Fruit fly (Drosophila melanogaster): ENCODE results near the gene Pdss2.

Pdss2 gene

DNA sequence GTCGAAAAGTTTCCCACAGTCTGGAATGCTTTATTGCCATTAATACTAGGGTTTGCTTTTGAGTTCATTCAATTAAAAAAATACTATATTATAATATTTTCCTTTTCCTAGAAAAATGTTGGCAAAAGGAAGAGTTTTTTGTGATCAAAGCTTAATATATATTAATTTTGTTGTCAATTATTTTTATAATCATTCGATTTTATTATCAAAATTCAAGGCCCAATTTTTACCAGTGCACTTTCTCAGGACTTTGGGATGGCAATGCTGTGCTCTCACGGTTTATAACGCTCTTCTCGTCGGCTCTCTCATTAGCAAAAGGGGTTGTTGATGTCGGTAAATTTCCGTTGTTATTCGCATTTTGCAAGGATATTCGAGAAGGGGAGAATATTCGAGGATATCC lies 19.3 kb downstream of the Pdss2 start (continued):
- TF ChIP-seq CG4707 (GFP tag; optimal IDR thresholded peaks at IDR 0.05), result peak; percentile 2
- peak; percentile 36 for TF ChIP-seq CG17359 (tag; optimal IDR thresholded peaks at IDR 0.05)
- TF ChIP-seq Six4 (GFP tag; optimal IDR thresholded peaks at IDR 0.05), result peak; percentile 20
- no peak for TF ChIP-seq ato (GFP tag; IDR thresholded peaks at IDR 0.05; ENCODE audit: partially characterized antibody)
- no peak for TF ChIP-seq aop (GFP tag; IDR thresholded peaks at IDR 0.05)
- TF ChIP-seq hbn (GFP tag; IDR thresholded peaks at IDR 0.05; ENCODE audit: partially characterized antibody), result no peak
- TF ChIP-seq CG11695 (GFP tag; IDR thresholded peaks at IDR 0.05), result peak; percentile 44; the same call in 1 of the 3 replicates
- peak; percentile 8 for TF ChIP-seq CG18764 (GFP tag; optimal IDR thresholded peaks at IDR 0.05)
- TF ChIP-seq CG3163 (GFP tag; optimal IDR thresholded peaks at IDR 0.05), result no peak
- TF ChIP-seq nmo (GFP tag; optimal IDR thresholded peaks at IDR 0.05), result peak; percentile 5
- no peak for TF ChIP-seq toy (GFP tag; IDR thresholded peaks at IDR 0.05)
- TF ChIP-seq CG30403 (GFP tag; optimal IDR thresholded peaks at IDR 0.05), result peak; percentile 42
- peak; percentile 69 for TF ChIP-seq CG14710 (tag; optimal IDR thresholded peaks at IDR 0.05)
- TF ChIP-seq CG15011 (GFP tag; optimal IDR thresholded peaks at IDR 0.05), result no peak
- TF ChIP-seq fd64A (GFP tag; optimal IDR thresholded peaks at IDR 0.05), result no peak
- peak; percentile 67 for TF ChIP-seq CG4424 (GFP tag; optimal IDR thresholded peaks at IDR 0.05)
- no peak for TF ChIP-seq CG7786 (GFP tag; optimal IDR thresholded peaks at IDR 0.05)
- no peak for TF ChIP-seq CG8359 (GFP tag; optimal IDR thresholded peaks at IDR 0.05; ENCODE audit: borderline replicate concordance)
- TF ChIP-seq row (GFP tag; IDR thresholded peaks at IDR 0.05), result peak; percentile 72
- peak; percentile 12 for TF ChIP-seq CG9437 (GFP tag; optimal IDR thresholded peaks at IDR 0.05)
- peak; percentile 42 for TF ChIP-seq CG18476 (GFP tag; optimal IDR thresholded peaks at IDR 0.05)
- peak; percentile 49; the same call in 2 of the 3 replicates for TF ChIP-seq CG34422 (GFP tag; IDR thresholded peaks at IDR 0.05)
- TF ChIP-seq az2 (GFP tag; optimal IDR thresholded peaks at IDR 0.05), result peak; percentile 58
- TF ChIP-seq CG7839 (tag; optimal IDR thresholded peaks at IDR 0.05), result peak; percentile 54
- TF ChIP-seq bcd (GFP tag; optimal IDR thresholded peaks at IDR 0.05), result no peak
- TF ChIP-seq CG17829 (tag; optimal IDR thresholded peaks at IDR 0.05), result peak; percentile 73
- peak; percentile 29 for TF ChIP-seq CG3281 (GFP tag; optimal IDR thresholded peaks at IDR 0.05)
- peak; percentile 65 for TF ChIP-seq chm (GFP tag; IDR thresholded peaks at IDR 0.05)
- no peak for TF ChIP-seq HLHmδ (GFP tag; optimal IDR thresholded peaks at IDR 0.05)
- TF ChIP-seq CG10147 (GFP tag; optimal IDR thresholded peaks at IDR 0.05), result peak; percentile 11
- peak; percentile 74 for TF ChIP-seq CG12391 (tag; optimal IDR thresholded peaks at IDR 0.05)
- TF ChIP-seq lilli (GFP tag; optimal IDR thresholded peaks at IDR 0.05), result peak; percentile 33
- TF ChIP-seq ab (GFP tag; optimal IDR thresholded peaks at IDR 0.05), result no peak
- TF ChIP-seq Side (GFP tag; optimal IDR thresholded peaks at IDR 0.05), result no peak
- no peak for TF ChIP-seq twi (tag; optimal IDR thresholded peaks at IDR 0.05)
- peak; percentile 56 for TF ChIP-seq CG11504 (tag; optimal IDR thresholded peaks at IDR 0.05)
- TF ChIP-seq CG3847 (GFP tag; IDR thresholded peaks at IDR 0.05), result no peak
- TF ChIP-seq CG18599 (GFP tag; optimal IDR thresholded peaks at IDR 0.05), result peak; percentile 54
- no peak for TF ChIP-seq Optix (GFP tag; IDR thresholded peaks at IDR 0.05)
- TF ChIP-seq Dek (tag; optimal IDR thresholded peaks at IDR 0.05), result peak; percentile 8
- TF ChIP-seq sens-2 (GFP tag; IDR thresholded peaks at IDR 0.05), result no peak
- peak; percentile 17 for TF ChIP-seq CG2875 (GFP tag; optimal IDR thresholded peaks at IDR 0.05)
- no peak for TF ChIP-seq Gug (GFP tag; IDR thresholded peaks at IDR 0.05)
- no peak for TF ChIP-seq CG6765 (GFP tag; optimal IDR thresholded peaks at IDR 0.05)
- TF ChIP-seq Pdp1 (GFP tag; optimal IDR thresholded peaks at IDR 0.05), result no peak
- peak; percentile 43 for TF ChIP-seq fd96Cb (tag; optimal IDR thresholded peaks at IDR 0.05)
- TF ChIP-seq CG18262 (tag; optimal IDR thresholded peaks at IDR 0.05), result peak; percentile 73
- peak; percentile 9 for TF ChIP-seq Vsx1 (GFP tag; optimal IDR thresholded peaks at IDR 0.05)
- TF ChIP-seq NK7.1 (GFP tag; optimal IDR thresholded peaks at IDR 0.05), result no peak
- peak; percentile 59 for TF ChIP-seq unpg (GFP tag; optimal IDR thresholded peaks at IDR 0.05)
